Fruit fly (Drosophila melanogaster) whole organism, embryonic: ENCODE measurements around the gene vsg.

Source experiments
- Adf1 ChIP-seq: fragments of 200-800 bp; sonication (Bioruptor generic); IDR thresholded peaks from 2 replicates; pipeline ENCODE4 v1.3.6; 2022; ENCODE audit warnings: missing biosample characterization, missing genetic modification characterization
- Atf-2 ChIP-seq: fragments of 200-800 bp; sonication (Bioruptor generic); optimal IDR thresholded peaks from 2 replicates; lab custom pipeline; 2016; ENCODE audit warnings: missing biosample characterization, missing genetic modification characterization
- Awh ChIP-seq: fragments of 200-800 bp; sonication (Bioruptor generic); IDR thresholded peaks from 2 replicates; pipeline ENCODE4, ENCODE4 v1.3.6; 2022; ENCODE audit warnings: missing biosample characterization, missing genetic modification characterization
- CG10366 ChIP-seq: fragments of 200-800 bp; sonication (Bioruptor generic); IDR thresholded peaks from 2 replicates; pipeline ENCODE4 v1.3.6; 2022; ENCODE audit warnings: missing biosample characterization, missing genetic modification characterization
- CG11456 ChIP-seq: fragments of 200-800 bp; sonication (Bioruptor generic); IDR thresholded peaks from 3 replicates; pipeline ENCODE4 v1.3.6; 2022; ENCODE audit warnings: missing biosample characterization, missing genetic modification characterization
- CG14965 ChIP-seq: fragments of 200-800 bp; sonication (Bioruptor generic); optimal IDR thresholded peaks from 2 replicates; lab custom pipeline; 2016; ENCODE audit warnings: missing biosample characterization, missing genetic modification characterization, borderline replicate concordance
- CG2202 ChIP-seq: fragments of 200-800 bp; sonication (Bioruptor generic); optimal IDR thresholded peaks from 2 replicates; lab custom pipeline; 2018; ENCODE audit warnings: missing biosample characterization, mild to moderate bottlenecking, missing genetic modification characterization
- CG34422 ChIP-seq: fragments of 200-800 bp; sonication (Bioruptor generic); IDR thresholded peaks from 3 replicates; pipeline ENCODE4 v1.3.6; 2022; ENCODE audit warnings: missing biosample characterization, missing genetic modification characterization
- CG3847 ChIP-seq: fragments of 200-800 bp; sonication (Bioruptor generic); IDR thresholded peaks from 2 replicates; pipeline ENCODE4 v1.3.6; 2022; ENCODE audit warnings: missing biosample characterization, missing genetic modification characterization
- CG4328 ChIP-seq: fragments of 200-800 bp; sonication (Bioruptor generic); optimal IDR thresholded peaks from 3 replicates; lab custom pipeline; 2017; ENCODE audit warnings: missing biosample characterization, missing genetic modification reagents, missing genetic modification characterization
- CG43689 ChIP-seq: fragments of 200-800 bp; sonication (Bioruptor generic); IDR thresholded peaks from 2 replicates; pipeline ENCODE4 v1.3.6; 2022; ENCODE audit warnings: missing biosample characterization, missing genetic modification characterization
- CG6683 ChIP-seq: fragments of 200-800 bp; sonication (Bioruptor generic); optimal IDR thresholded peaks from 2 replicates; lab custom pipeline; 2017; ENCODE audit warnings: missing biosample characterization, mild to moderate bottlenecking, missing genetic modification characterization, missing genetic modification reagents
- CG6813 ChIP-seq: fragments of 200-800 bp; sonication (Bioruptor generic); optimal IDR thresholded peaks from 2 replicates; lab custom pipeline; 2017; ENCODE audit warnings: missing biosample characterization, missing genetic modification characterization, mild to moderate bottlenecking, moderate library complexity, missing genetic modification reagents
- CG7357 ChIP-seq: fragments of 200-800 bp; sonication (Bioruptor generic); IDR thresholded peaks from 3 replicates; pipeline ENCODE4 v1.3.6; 2022; ENCODE audit warnings: missing biosample characterization, missing genetic modification characterization
- CG7963 ChIP-seq: fragments of 200-800 bp; sonication (Bioruptor generic); IDR thresholded peaks from 3 replicates; pipeline ENCODE4 v1.3.6; 2022; ENCODE audit warnings: missing biosample characterization, missing genetic modification characterization; ENCODE audit not compliant: partially characterized antibody
- CG9727 ChIP-seq: fragments of 200-800 bp; sonication (Bioruptor generic); optimal IDR thresholded peaks from 3 replicates; lab custom pipeline; 2017; ENCODE audit warnings: missing biosample characterization, mild to moderate bottlenecking, missing genetic modification characterization
- Dref ChIP-seq: fragments of 200-800 bp; sonication (Bioruptor generic); IDR thresholded peaks from 2 replicates; pipeline ENCODE4 v1.3.6; 2022; ENCODE audit warnings: missing biosample characterization, missing genetic modification characterization
- E2f2 ChIP-seq: fragments of 200-800 bp; sonication (Bioruptor generic); IDR thresholded peaks from 2 replicates; pipeline ENCODE4 v1.3.6; 2022; ENCODE audit warnings: missing biosample characterization, missing genetic modification characterization
- Gsc ChIP-seq: fragments of 200-800 bp; sonication (Bioruptor generic); IDR thresholded peaks from 2 replicates; pipeline ENCODE4 v1.3.6; 2022; ENCODE audit warnings: missing biosample characterization, missing genetic modification characterization
- Mrtf ChIP-seq: fragments of 200-800 bp; sonication (Bioruptor generic); IDR thresholded peaks from 3 replicates; pipeline ENCODE4 v1.3.6; 2022; ENCODE audit warnings: missing biosample characterization, missing genetic modification characterization
- NfI ChIP-seq: fragments of 200-800 bp; sonication (Bioruptor generic); optimal IDR thresholded peaks from 3 replicates; lab custom pipeline; 2018; ENCODE audit warnings: missing biosample characterization, mild to moderate bottlenecking, missing genetic modification characterization, moderate library complexity
- Oli ChIP-seq: fragments of 200-800 bp; sonication (Bioruptor generic); optimal IDR thresholded peaks from 2 replicates; lab custom pipeline; 2018; ENCODE audit warnings: missing biosample characterization, mild to moderate bottlenecking, missing genetic modification characterization, moderate library complexity
- Poxn ChIP-seq: fragments of 200-800 bp; sonication (Bioruptor generic); IDR thresholded peaks from 2 replicates; pipeline ENCODE4 v1.3.6; 2022; ENCODE audit warnings: missing biosample characterization, missing genetic modification characterization
- Sox100B ChIP-seq: fragments of 200-800 bp; sonication (Bioruptor generic); optimal IDR thresholded peaks from 3 replicates; lab custom pipeline; 2018; ENCODE audit warnings: missing biosample characterization, mild to moderate bottlenecking, missing genetic modification characterization
- TFAM ChIP-seq: fragments of 200-800 bp; sonication (Bioruptor generic); optimal IDR thresholded peaks from 2 replicates; lab custom pipeline; 2017; ENCODE audit warnings: missing biosample characterization, missing genetic modification characterization, inconsistent platforms
- al ChIP-seq: fragments of 200-800 bp; sonication (Bioruptor generic); IDR thresholded peaks from 2 replicates; pipeline ENCODE4 v1.3.6; 2022; ENCODE audit warnings: missing biosample characterization, missing genetic modification characterization
- ap ChIP-seq: fragments of 200-800 bp; sonication (Bioruptor generic); IDR thresholded peaks from 2 replicates; pipeline ENCODE4 v1.3.6; 2022; ENCODE audit warnings: missing biosample characterization, missing genetic modification characterization
- bab2 ChIP-seq: fragments of 200-800 bp; sonication (Bioruptor generic); optimal IDR thresholded peaks from 2 replicates; lab custom pipeline; 2016; ENCODE audit warnings: missing biosample characterization, missing genetic modification characterization
- chif ChIP-seq, 2 experiments: fragments of 200-800 bp; sonication (Bioruptor generic); optimal IDR thresholded peaks; 3 replicates each; lab custom pipeline; 2016; ENCODE audit warnings: missing biosample characterization in 2 of 2, missing genetic modification characterization in 2 of 2
- dimm ChIP-seq: fragments of 200-800 bp; sonication (Bioruptor generic); IDR thresholded peaks from 2 replicates; pipeline ENCODE4 v1.3.6; 2022; ENCODE audit warnings: missing biosample characterization, missing genetic modification characterization
- dmrt99B ChIP-seq: fragments of 200-800 bp; sonication (Bioruptor generic); optimal IDR thresholded peaks from 2 replicates; lab custom pipeline; 2018; ENCODE audit warnings: missing biosample characterization, mild to moderate bottlenecking, missing genetic modification characterization, moderate library complexity
- esg ChIP-seq: fragments of 200-800 bp; sonication (Bioruptor generic); conservative IDR thresholded peaks from 2 replicates; pipeline ENCODE4 v1.3.6; 2022; ENCODE audit warnings: missing biosample characterization, missing genetic modification characterization
- eyg ChIP-seq: fragments of 200-800 bp; sonication (Bioruptor generic); optimal IDR thresholded peaks from 3 replicates; lab custom pipeline; 2016; ENCODE audit warnings: missing biosample characterization, missing genetic modification characterization
- gce ChIP-seq: fragments of 200-800 bp; sonication (Bioruptor generic); IDR thresholded peaks from 3 replicates; pipeline ENCODE4 v1.3.6; 2022; ENCODE audit warnings: missing biosample characterization, missing genetic modification characterization
- h ChIP-seq: fragments of >200 bp; optimal IDR thresholded peaks from 2 replicates; lab custom pipeline; 2017
- jigr1 ChIP-seq: fragments of 200-800 bp; sonication (Bioruptor generic); IDR thresholded peaks from 3 replicates; pipeline ENCODE4 v1.3.6; 2022; ENCODE audit warnings: missing biosample characterization, missing genetic modification characterization
- jumu ChIP-seq: fragments of 200-800 bp; sonication (Bioruptor generic); optimal IDR thresholded peaks from 3 replicates; lab custom pipeline; 2016; ENCODE audit warnings: missing biosample characterization, missing genetic modification characterization
- ken ChIP-seq: fragments of 200-800 bp; sonication (Bioruptor generic); IDR thresholded peaks from 3 replicates; pipeline ENCODE4 v1.3.6; 2022; ENCODE audit warnings: missing biosample characterization, missing genetic modification characterization
- mam ChIP-seq: fragments of 200-800 bp; sonication (Bioruptor generic); optimal IDR thresholded peaks from 3 replicates; lab custom pipeline; 2016; ENCODE audit warnings: missing biosample characterization, missing genetic modification characterization
- mirr ChIP-seq: fragments of 200-800 bp; sonication (Bioruptor generic); optimal IDR thresholded peaks from 3 replicates; lab custom pipeline; 2018; ENCODE audit warnings: missing biosample characterization, mild to moderate bottlenecking, missing genetic modification characterization
- mld ChIP-seq: fragments of 200-800 bp; sonication (Bioruptor generic); IDR thresholded peaks from 3 replicates; pipeline ENCODE4 v1.3.6; 2022; ENCODE audit warnings: missing biosample characterization, missing genetic modification characterization; ENCODE audit not compliant: partially characterized antibody
- pan ChIP-seq, 4 experiments: fragments of >200 bp in 3 of 4; fragments of 200-800 bp in 1 of 4; sonication (Bioruptor generic) in 1 of 4; optimal IDR thresholded peaks in 3 of 4; IDR thresholded peaks in 1 of 4; 2 replicates each; pipeline versions ENCODE4 v1.3.6 to Lab custom; 2017 to 2022; ENCODE audit warnings: missing biosample characterization in 2 of 4, missing genetic modification characterization in 2 of 4, mixed read lengths in 1 of 4
- ranshi ChIP-seq: fragments of 200-800 bp; sonication (Bioruptor generic); IDR thresholded peaks from 2 replicates; pipeline ENCODE4 v1.3.6; 2022; ENCODE audit warnings: missing biosample characterization, missing genetic modification characterization
- run ChIP-seq: fragments of 200-800 bp; sonication (Bioruptor generic); optimal IDR thresholded peaks from 3 replicates; lab custom pipeline; 2018; ENCODE audit warnings: missing biosample characterization, mild to moderate bottlenecking, missing genetic modification characterization
- sd ChIP-seq: fragments of 200-800 bp; sonication (Bioruptor generic); optimal IDR thresholded peaks from 3 replicates; lab custom pipeline; 2018; ENCODE audit warnings: missing biosample characterization, mild to moderate bottlenecking, missing genetic modification characterization, moderate library complexity
- sens-2 ChIP-seq: fragments of 200-800 bp; sonication (Bioruptor generic); IDR thresholded peaks from 2 replicates; pipeline ENCODE4 v1.3.6; 2022; ENCODE audit warnings: missing biosample characterization, missing genetic modification characterization
- sima ChIP-seq: fragments of 200-800 bp; sonication (Bioruptor generic); optimal IDR thresholded peaks from 2 replicates; lab custom pipeline; 2016; ENCODE audit warnings: missing biosample characterization, missing genetic modification characterization
- slou ChIP-seq: fragments of 200-800 bp; sonication (Bioruptor generic); optimal IDR thresholded peaks from 3 replicates; lab custom pipeline; 2016; ENCODE audit warnings: missing biosample characterization, missing genetic modification characterization
- ttk ChIP-seq: fragments of 200-800 bp; sonication (Bioruptor generic); IDR thresholded peaks from 2 replicates; pipeline ENCODE4 v2.1.2; 2022; ENCODE audit warnings: missing biosample characterization, missing genetic modification characterization
- unc-4 ChIP-seq: fragments of 200-800 bp; sonication (Bioruptor generic); IDR thresholded peaks from 2 replicates; pipeline ENCODE4 v1.3.6; 2022; ENCODE audit warnings: missing biosample characterization, missing genetic modification characterization; ENCODE audit not compliant: partially characterized antibody
- usp ChIP-seq: fragments of >200 bp; optimal IDR thresholded peaks from 2 replicates; lab custom pipeline; 2017; ENCODE audit warnings: missing biosample characterization, missing genetic modification characterization

vsg gene

DNA sequence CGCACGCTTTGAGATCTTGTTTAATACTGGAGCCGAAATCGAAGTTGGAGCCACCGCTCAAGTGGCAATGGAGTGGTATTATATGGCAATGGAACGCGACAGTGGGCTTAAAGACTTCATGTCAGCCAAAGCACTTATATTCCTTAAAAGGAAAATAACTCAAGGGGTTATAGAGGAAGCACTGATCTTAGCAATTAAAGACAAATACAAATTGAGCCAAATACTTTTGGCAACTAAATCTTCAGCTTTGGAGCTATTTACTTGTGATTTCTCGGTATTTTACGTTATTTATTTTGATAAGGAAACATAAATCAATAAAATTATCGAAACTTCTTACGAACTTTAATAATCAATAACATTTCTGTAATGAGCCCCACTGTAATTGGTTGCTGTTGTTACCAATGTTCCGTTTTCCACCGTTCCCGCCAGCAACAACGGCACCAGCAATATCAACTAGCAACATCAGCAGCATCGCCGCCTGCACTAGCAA, 30.0 kb downstream of the vsg start (continued):
- TF ChIP-seq CG7357 (GFP tag; lab: Robert Waterston, UW) (peak; percentile 81), pan (optimal IDR thresholded peaks at IDR 0.05; lab: Kevin White, UChicago) (no peak), pan (GFP tag; optimal IDR thresholded peaks at IDR 0.05 in 1 of 2, IDR thresholded peaks at IDR 0.05 in 1 of 2) (peak in 1 of 2 experiments; percentile 89), CG4328 (GFP tag; lab: Kevin White, UChicago) (peak; percentile 66), NfI (GFP tag; lab: Kevin White, UChicago) (peak; percentile 73), mam (peak; percentile 53), dmrt99B (peak; percentile 95), CG14965 (GFP tag; lab: Kevin White, UChicago) (no peak), eyg (GFP tag; lab: Kevin White, UChicago) (peak; percentile 89), run (tag; lab: Kevin White, UChicago) (peak; percentile 78), CG9727 (GFP tag; lab: Kevin White, UChicago) (peak; percentile 81), unc-4 (GFP tag; lab: Robert Waterston, UW) (no peak), mld (GFP tag; lab: Robert Waterston, UW) (no peak), bab2 (GFP tag; lab: Kevin White, UChicago) (peak; percentile 49), Sox100B (GFP tag; lab: Kevin White, UChicago) (peak; percentile 97), CG43689 (GFP tag; lab: Robert Waterston, UW) (peak; percentile 61; the same call in 1 of the 2 replicates), esg (GFP tag; lab: Robert Waterston, UW) (peak; percentile 79), CG6813 (GFP tag; lab: Kevin White, UChicago) (peak; percentile 77), CG3847 (GFP tag; lab: Robert Waterston, UW) (peak; percentile 77), Adf1 (GFP tag; lab: Robert Waterston, UW) (no peak), mirr (GFP tag; lab: Kevin White, UChicago) (no peak), ap (GFP tag; lab: Robert Waterston, UW) (0 out of 2 replicates have a peak, but pooled peaks have one; percentile 36), Mrtf (GFP tag; lab: Robert Waterston, UW) (peak; percentile 81), h (lab: Kevin White, UChicago) (no peak), Gsc (GFP tag; lab: Robert Waterston, UW) (peak; percentile 67), jigr1 (peak; percentile 73; the same call in 2 of the 3 replicates), Awh (GFP tag; lab: Robert Waterston, UW) (peak; percentile 69; the same call in 1 of the 2 replicates), CG6683 (peak; percentile 86), al (GFP tag; lab: Robert Waterston, UW) (peak; percentile 79), ranshi (GFP tag; lab: Robert Waterston, UW) (peak; percentile 79), gce (GFP tag; lab: Robert Waterston, UW) (peak; percentile 88), ttk (peak; percentile 91), sd (tag; lab: Kevin White, UChicago) (peak; percentile 27), CG7963 (GFP tag; lab: Robert Waterston, UW) (no peak), Poxn (GFP tag; lab: Robert Waterston, UW) (no peak), TFAM (GFP tag; lab: Kevin White, UChicago) (peak; percentile 55), dimm (GFP tag; lab: Robert Waterston, UW) (0 out of 2 replicates have a peak, but pooled peaks have one; percentile 50), Atf-2 (peak; percentile 57), jumu (peak; percentile 75), ken (GFP tag; lab: Robert Waterston, UW) (peak; percentile 81), CG10366 (GFP tag; lab: Robert Waterston, UW) (peak; percentile 77), chif (GFP tag; optimal IDR thresholded peaks at IDR 0.05; lab: Kevin White, UChicago) (peak; percentile 49 to 81), CG34422 (peak; percentile 90), sima (GFP tag; lab: Kevin White, UChicago) (peak; percentile 80), Oli (tag; lab: Kevin White, UChicago) (peak; percentile 86), CG11456 (GFP tag; lab: Robert Waterston, UW) (peak; percentile 84), Dref (GFP tag; lab: Robert Waterston, UW) (no peak), CG2202 (peak; percentile 21), slou (GFP tag; lab: Kevin White, UChicago) (peak; percentile 19), E2f2 (GFP tag; lab: Robert Waterston, UW) (peak; percentile 68), sens-2 (GFP tag; lab: Robert Waterston, UW) (peak; percentile 71), usp (GFP tag; lab: Kevin White, UChicago) (no peak)
